Fruit fly (Drosophila melanogaster): Measurements from ENCODE around the gene CG3652.
A peak's percentile ranks its signal among the peaks of the same experiment; 100 is the strongest.

Gene CG3652

dm6 chr2L:4437487-4437886, 43.8 kb upstream of the CG3652 start, which contains the start of gene CG43056:
Gene CG43056, plus strand, starts transcription at chr2L:4437787.
- TF ChIP-seq woc (GFP tag; optimal IDR thresholded peaks at IDR 0.05) (no peak), psq (GFP tag; optimal IDR thresholded peaks at IDR 0.05) (no peak), h (GFP tag; optimal IDR thresholded peaks at IDR 0.05) (no peak), tai (GFP tag; optimal IDR thresholded peaks at IDR 0.05) (no peak), brk (GFP tag; optimal IDR thresholded peaks at IDR 0.05) (no peak), usp (GFP tag; optimal IDR thresholded peaks at IDR 0.05) (no peak), Rel (GFP tag; optimal IDR thresholded peaks at IDR 0.05) (no peak), Rel (tag; optimal IDR thresholded peaks at IDR 0.05) (no peak), sage (GFP tag; optimal IDR thresholded peaks at IDR 0.05) (no peak), pan (optimal IDR thresholded peaks at IDR 0.05) (no peak), ey (GFP tag; optimal IDR thresholded peaks at IDR 0.05) (no peak), dmrt93B (GFP tag; optimal IDR thresholded peaks at IDR 0.05) (no peak), sv (GFP tag; optimal IDR thresholded peaks at IDR 0.05) (no peak), HLH106 (tag; optimal IDR thresholded peaks at IDR 0.05) (no peak), jim (GFP tag; optimal IDR thresholded peaks at IDR 0.05) (no peak)

DNA sequence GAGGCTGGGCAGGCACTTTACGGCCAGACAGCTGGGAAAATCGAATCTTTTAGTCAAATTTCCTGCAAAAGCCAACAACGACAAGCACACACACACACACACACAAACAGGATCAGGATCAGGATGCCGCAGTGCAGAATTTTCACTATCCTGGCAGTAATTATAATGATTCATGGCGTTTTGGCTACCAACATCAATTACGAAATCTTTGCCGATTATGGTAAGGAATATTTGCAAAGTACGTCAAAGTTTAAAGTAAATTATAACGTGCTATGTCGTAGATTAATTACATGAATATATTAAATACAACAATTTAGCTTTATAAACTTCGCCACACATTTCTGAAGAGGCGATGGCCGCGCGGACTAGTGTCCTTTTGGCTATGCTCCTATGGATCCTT, 39.9 kb upstream of the CG3652 start, which contains the start of the genes CG34177 and CG34178:
CG34177 (plus strand) TSS at position 301 of the 400 bp plus-strand sequence.
CG34178 (plus strand) TSS at position 301 of the 400 bp plus-strand sequence.
- no peak for TF ChIP-seq OdsH (GFP tag; optimal IDR thresholded peaks at IDR 0.05)
- TF ChIP-seq Jra (GFP tag; optimal IDR thresholded peaks at IDR 0.05): no peak
- TF ChIP-seq CG32264 (GFP tag; optimal IDR thresholded peaks at IDR 0.05): no peak
- no peak for TF ChIP-seq pan (optimal IDR thresholded peaks at IDR 0.05)
- no peak for TF ChIP-seq brk (GFP tag; optimal IDR thresholded peaks at IDR 0.05)
- TF ChIP-seq br (GFP tag; optimal IDR thresholded peaks at IDR 0.05): no peak
- no peak for TF ChIP-seq foxo (GFP tag; optimal IDR thresholded peaks at IDR 0.05)
- no peak for TF ChIP-seq sv (GFP tag; optimal IDR thresholded peaks at IDR 0.05)
- no peak for TF ChIP-seq lola (GFP tag; optimal IDR thresholded peaks at IDR 0.05)

- TF ChIP-seq jim (GFP tag; optimal IDR thresholded peaks at IDR 0.05) (no peak), Mio (GFP tag; optimal IDR thresholded peaks at IDR 0.05) (no peak), foxo (GFP tag; optimal IDR thresholded peaks at IDR 0.05) (peak in 1 of 2 experiments; percentile 7)
Measured at dm6 chr2L:4422154-4422553, 28.5 kb upstream of the CG3652 start.

DNA sequence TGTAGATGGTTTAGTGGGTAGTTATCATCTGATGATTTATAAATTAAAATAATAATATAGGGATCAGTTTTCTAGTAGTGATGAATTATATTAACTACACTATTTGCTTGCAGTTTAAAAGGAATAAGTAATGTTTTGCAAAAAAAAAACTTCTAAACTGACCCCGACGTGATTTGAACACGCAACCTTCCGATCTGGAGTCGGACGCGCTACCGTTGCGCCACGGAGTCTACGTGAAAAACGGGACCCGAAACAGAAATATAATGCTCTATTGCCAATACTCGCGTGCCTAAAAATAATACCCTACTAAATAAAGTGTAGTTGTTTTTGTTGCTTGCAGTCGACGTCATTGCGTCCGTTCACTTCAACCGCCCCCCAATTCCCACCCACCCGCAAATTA, 25.1 kb upstream of the CG3652 start:
- TF ChIP-seq psq (GFP tag; optimal IDR thresholded peaks at IDR 0.05): no peak
- no peak for TF ChIP-seq Jra (GFP tag; optimal IDR thresholded peaks at IDR 0.05)
- no peak for TF ChIP-seq usp (GFP tag; optimal IDR thresholded peaks at IDR 0.05)
- TF ChIP-seq Hr83 (GFP tag; optimal IDR thresholded peaks at IDR 0.05; ENCODE audit: poor library complexity, severe bottlenecking): no peak
- no peak for TF ChIP-seq woc (GFP tag; optimal IDR thresholded peaks at IDR 0.05)
- no peak for TF ChIP-seq jim (GFP tag; optimal IDR thresholded peaks at IDR 0.05)
- no peak for TF ChIP-seq sv (GFP tag; optimal IDR thresholded peaks at IDR 0.05)
- no peak for TF ChIP-seq Dfd (GFP tag; optimal IDR thresholded peaks at IDR 0.05)
- TF ChIP-seq sage (GFP tag; optimal IDR thresholded peaks at IDR 0.05): no peak

DNA sequence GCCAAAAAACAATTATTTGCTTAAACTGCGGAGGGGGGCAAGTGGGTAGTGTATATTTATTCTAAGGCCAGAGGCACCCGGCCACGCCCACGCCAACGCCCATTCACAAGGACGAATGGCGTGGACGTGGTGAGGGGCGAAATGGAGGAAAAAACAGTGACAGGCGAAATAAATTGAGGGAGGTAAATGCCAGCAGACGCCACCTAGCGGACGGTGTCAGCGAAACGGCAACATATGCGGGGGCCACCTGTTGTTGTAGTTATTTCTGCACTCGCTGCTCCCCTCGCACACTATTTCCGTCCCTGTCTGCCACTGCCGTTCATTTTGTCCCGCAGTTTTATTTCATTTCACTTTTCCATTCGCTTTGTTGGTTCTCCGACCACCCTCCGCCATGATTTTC, 24.3 kb upstream of the CG3652 start:
- TF ChIP-seq HLH106 (tag; optimal IDR thresholded peaks at IDR 0.05): no peak
- no peak for TF ChIP-seq woc (GFP tag; optimal IDR thresholded peaks at IDR 0.05)
- TF ChIP-seq dl (GFP tag; optimal IDR thresholded peaks at IDR 0.05; ENCODE audit: insufficient read depth in 1 of 2, partially characterized antibody in 2 of 2): no peak
- TF ChIP-seq tai (GFP tag; optimal IDR thresholded peaks at IDR 0.05): no peak
- no peak for TF ChIP-seq Hr78 (GFP tag; optimal IDR thresholded peaks at IDR 0.05)
- TF ChIP-seq sv (GFP tag; optimal IDR thresholded peaks at IDR 0.05): no peak
- TF ChIP-seq dmrt93B (GFP tag; optimal IDR thresholded peaks at IDR 0.05): no peak
- TF ChIP-seq Sp1 (GFP tag; optimal IDR thresholded peaks at IDR 0.05): no peak
- TF ChIP-seq OdsH (GFP tag; optimal IDR thresholded peaks at IDR 0.05): no peak
- no peak for TF ChIP-seq usp (GFP tag; optimal IDR thresholded peaks at IDR 0.05)
- no peak for TF ChIP-seq Abd-B (GFP tag; optimal IDR thresholded peaks at IDR 0.05)
- no peak for TF ChIP-seq h (GFP tag; optimal IDR thresholded peaks at IDR 0.05)
- no peak for TF ChIP-seq Dfd (GFP tag; optimal IDR thresholded peaks at IDR 0.05)

DNA sequence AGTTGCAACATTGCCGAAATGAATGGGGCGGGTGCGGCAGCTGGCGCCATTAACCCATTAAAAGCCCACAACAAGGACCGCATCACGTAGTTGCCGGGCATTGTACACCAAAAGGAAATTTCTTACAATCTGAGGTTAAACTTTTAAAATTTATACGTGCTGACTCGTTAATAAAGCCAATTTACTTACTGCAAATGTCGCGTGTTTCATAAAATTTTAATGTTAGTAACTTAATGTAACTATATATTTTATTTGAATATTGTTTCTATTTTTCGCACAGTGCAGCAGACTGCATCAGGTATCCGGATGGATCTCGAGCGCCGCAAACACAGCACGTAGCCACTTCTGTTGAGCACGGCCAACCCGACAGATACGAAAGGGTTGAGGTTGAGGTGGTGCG, 23.2 kb upstream of the CG3652 start:
- TF ChIP-seq dsf (GFP tag; optimal IDR thresholded peaks at IDR 0.05; ENCODE audit: borderline replicate concordance) (no peak), Myc (optimal IDR thresholded peaks at IDR 0.05) (no peak), OdsH (GFP tag; optimal IDR thresholded peaks at IDR 0.05) (peak; percentile 8), ey (GFP tag; optimal IDR thresholded peaks at IDR 0.05) (peak; percentile 21), HLH106 (tag; optimal IDR thresholded peaks at IDR 0.05) (peak; percentile 50), h (GFP tag; optimal IDR thresholded peaks at IDR 0.05) (peak; percentile 18), fru (GFP tag; optimal IDR thresholded peaks at IDR 0.05) (peak; percentile 30), foxo (GFP tag; optimal IDR thresholded peaks at IDR 0.05) (peak in 1 of 2 experiments; percentile 32), Sp1 (GFP tag; optimal IDR thresholded peaks at IDR 0.05) (peak; percentile 47)
